Worm (Caenorhabditis elegans): ENCODE data around the gene ZK930.6.
A peak's percentile ranks its signal among the peaks of the same experiment; 100 is the strongest.

Gene ZK930.6

ce11 chrII:11910569-11910968 lies 26.8 kb downstream of the ZK930.6 start:
- TF ChIP-seq pat-9 (tag; optimal IDR thresholded peaks at IDR 0.05) (no peak), nfya-1 (tag; optimal IDR thresholded peaks at IDR 0.05) (peak; percentile 88)

ce11 chrII:11914304-11914703 lies 30.6 kb downstream of the ZK930.6 start, which contains the start of gene ZK930.7:
ZK930.7 (plus strand) TSS chrII:11914604.
- no peak for TF ChIP-seq zip-5 (tag; optimal IDR thresholded peaks at IDR 0.05)
- TF ChIP-seq ceh-24 (tag; optimal IDR thresholded peaks at IDR 0.05) = no peak
- TF ChIP-seq pat-9 (tag; optimal IDR thresholded peaks at IDR 0.05) = no peak
- TF ChIP-seq eyg-1 (tag; optimal IDR thresholded peaks at IDR 0.05) = no peak
- no peak for TF ChIP-seq ceh-2 (tag; optimal IDR thresholded peaks at IDR 0.05)
- no peak for TF ChIP-seq ceh-31 (tag; optimal IDR thresholded peaks at IDR 0.05)
- TF ChIP-seq nhr-11 (tag; optimal IDR thresholded peaks at IDR 0.05) = no peak
- TF ChIP-seq hlh-30 (tag; optimal IDR thresholded peaks at IDR 0.05; ENCODE audit: insufficient read depth) = no peak
- TF ChIP-seq ceh-30 (tag; optimal IDR thresholded peaks at IDR 0.05) = no peak
- no peak for TF ChIP-seq tbx-2 (tag; optimal IDR thresholded peaks at IDR 0.05)
- no peak for TF ChIP-seq pqm-1 (tag; optimal IDR thresholded peaks at IDR 0.05)
- no peak for TF ChIP-seq lim-6 (tag; optimal IDR thresholded peaks at IDR 0.05)
- no peak for TF ChIP-seq K02D7.2 (tag; optimal IDR thresholded peaks at IDR 0.05)
- no peak for TF ChIP-seq che-1 (tag; optimal IDR thresholded peaks at IDR 0.05)
- no peak for TF ChIP-seq unc-86 (tag; optimal IDR thresholded peaks at IDR 0.05)

ce11 chrII:11915770-11916554 lies 32.2 kb downstream of the ZK930.6 start, which contains the start of the genes vps-15 and hmg-12:
vps-15 (minus strand) TSS chrII:11915852.
hmg-12 (plus strand) TSS chrII:11916513.
- no peak for TF ChIP-seq lin-11 (tag; optimal IDR thresholded peaks at IDR 0.05)
- TF ChIP-seq pax-1 (tag; optimal IDR thresholded peaks at IDR 0.05) = peak; percentile 23

- TF ChIP-seq ref-2 (tag; optimal IDR thresholded peaks at IDR 0.05) (no peak), ama-1 (optimal IDR thresholded peaks at IDR 0.05) (no peak), pros-1 (tag; optimal IDR thresholded peaks at IDR 0.05) (no peak), tbx-2 (tag; optimal IDR thresholded peaks at IDR 0.05) (no peak), ttx-3 (tag; optimal IDR thresholded peaks at IDR 0.05) (no peak), pax-1 (tag; optimal IDR thresholded peaks at IDR 0.05) (no peak), F13H6.1 (tag; optimal IDR thresholded peaks at IDR 0.05) (no peak), ets-4 (tag; optimal IDR thresholded peaks at IDR 0.05) (no peak), pat-9 (tag; optimal IDR thresholded peaks at IDR 0.05) (no peak), pha-2 (tag; optimal IDR thresholded peaks at IDR 0.05) (no peak), zip-5 (tag; optimal IDR thresholded peaks at IDR 0.05) (no peak), ztf-16 (tag; optimal IDR thresholded peaks at IDR 0.05) (no peak), npax-4 (tag; optimal IDR thresholded peaks at IDR 0.05) (no peak), dmd-4 (tag; optimal IDR thresholded peaks at IDR 0.05; ENCODE audit: borderline replicate concordance) (no peak), ceh-14 (tag; optimal IDR thresholded peaks at IDR 0.05) (no peak), odd-2 (tag; optimal IDR thresholded peaks at IDR 0.05) (no peak), rnt-1 (tag; optimal IDR thresholded peaks at IDR 0.05) (no peak), ahr-1 (tag; optimal IDR thresholded peaks at IDR 0.05) (no peak), ceh-18 (tag; optimal IDR thresholded peaks at IDR 0.05) (no peak)
Measured at ce11 chrII:11916555-11916941, 32.8 kb downstream of the ZK930.6 start.

ce11 chrII:11916945-11917344 lies 33.2 kb downstream of the ZK930.6 start:
- no peak for TF ChIP-seq ceh-31 (tag; optimal IDR thresholded peaks at IDR 0.05)
- TF ChIP-seq Y22D7AL.16 (tag; optimal IDR thresholded peaks at IDR 0.05) = no peak
- TF ChIP-seq unc-3 (GFP tag; conservative IDR thresholded peaks at IDR 0.05) = no peak
- no peak for TF ChIP-seq unc-3 (tag; optimal IDR thresholded peaks at IDR 0.05)
- TF ChIP-seq mec-3 (tag; optimal IDR thresholded peaks at IDR 0.05; ENCODE audit: borderline replicate concordance) = no peak
- no peak for TF ChIP-seq pha-2 (tag; optimal IDR thresholded peaks at IDR 0.05)
- TF ChIP-seq fkh-6 (tag; optimal IDR thresholded peaks at IDR 0.05) = no peak
- no peak for TF ChIP-seq ceh-45 (GFP tag; IDR thresholded peaks at IDR 0.05)
- TF ChIP-seq ceh-30 (tag; optimal IDR thresholded peaks at IDR 0.05) = no peak
- no peak for TF ChIP-seq F13H6.1 (tag; optimal IDR thresholded peaks at IDR 0.05)
- TF ChIP-seq hlh-30 (tag; optimal IDR thresholded peaks at IDR 0.05; ENCODE audit: insufficient read depth) = no peak
- no peak for TF ChIP-seq ref-2 (tag; optimal IDR thresholded peaks at IDR 0.05)
- TF ChIP-seq pag-3 (tag; optimal IDR thresholded peaks at IDR 0.05; ENCODE audit: borderline replicate concordance) = no peak
- no peak for TF ChIP-seq zip-5 (tag; optimal IDR thresholded peaks at IDR 0.05)
- TF ChIP-seq madf-2 (tag; optimal IDR thresholded peaks at IDR 0.05) = no peak
- TF ChIP-seq dve-1 (tag; optimal IDR thresholded peaks at IDR 0.05) = no peak
